5 fruit fly cellular contexts compared by ENCODE assay signal in the genomic region with DNA sequence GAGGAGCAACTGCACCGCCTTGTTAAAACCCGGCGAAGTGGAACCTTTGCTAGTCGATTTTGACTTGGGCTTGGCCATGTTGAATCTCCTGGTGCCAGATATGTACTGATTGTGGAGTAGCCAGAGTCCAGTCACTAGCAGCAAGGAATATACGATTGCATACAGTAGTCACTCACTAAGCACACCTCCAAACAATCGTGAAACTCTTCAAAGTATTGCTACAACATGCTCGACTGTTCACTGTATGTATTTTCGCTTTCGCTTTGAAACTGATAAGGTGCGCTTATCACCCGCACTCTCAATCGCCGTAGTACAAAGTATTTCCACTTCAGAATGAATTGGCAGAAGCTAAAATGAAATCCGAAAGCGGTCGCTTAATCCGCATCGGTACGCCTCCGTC.
TF ChIP-seq lines count a peak whose summit lies in the region.

No protein-coding gene starts in this region.

TF ChIP-seq in whole organism, adult, 20 proteins besides CTCF, POLR2A, EP300 and RAD21 (continued from another document):
- TF ChIP-seq CG33017 (tag; optimal IDR thresholded peaks at IDR 0.05; lab: Kevin White, UChicago): peak; percentile 88
- TF ChIP-seq cic (GFP tag; optimal IDR thresholded peaks at IDR 0.05; lab: Kevin White, UChicago): peak; percentile 98
- no peak for TF ChIP-seq cnc (optimal IDR thresholded peaks at IDR 0.05; lab: Kevin White, UChicago)

TF ChIP-seq in whole organism, embryonic, 481 proteins besides CTCF, POLR2A, EP300 and RAD21 (continued from another document and continues in another):
- no peak for TF ChIP-seq CG7963 (GFP tag; IDR thresholded peaks at IDR 0.05; lab: Robert Waterston, UW; ENCODE audit: partially characterized antibody)
- peak; percentile 38 for TF ChIP-seq Fer2 (tag; optimal IDR thresholded peaks at IDR 0.05; lab: Kevin White, UChicago)
- TF ChIP-seq MBD-R2 (GFP tag; IDR thresholded peaks at IDR 0.05; lab: Robert Waterston, UW): peak; percentile 59
- peak; percentile 32 for TF ChIP-seq CG6683 (GFP tag; optimal IDR thresholded peaks at IDR 0.05; lab: Kevin White, UChicago)
- TF ChIP-seq Jarid2 (GFP tag; optimal IDR thresholded peaks at IDR 0.05; lab: Kevin White, UChicago): peak; percentile 41
- TF ChIP-seq CG4730 (GFP tag; IDR thresholded peaks at IDR 0.05; lab: Robert Waterston, UW): peak; percentile 59; the same call in 1 of the 2 replicates
- TF ChIP-seq Stat92E (GFP tag; optimal IDR thresholded peaks at IDR 0.05; lab: Kevin White, UChicago): no peak
- no peak for TF ChIP-seq CG3726 (GFP tag; IDR thresholded peaks at IDR 0.05; lab: Robert Waterston, UW)
- TF ChIP-seq Abd-B (GFP tag; optimal IDR thresholded peaks at IDR 0.05; lab: Kevin White, UChicago): no peak
- TF ChIP-seq ttk (GFP tag; IDR thresholded peaks at IDR 0.05; lab: Robert Waterston, UW): peak; percentile 49; the same call in 1 of the 2 replicates
- TF ChIP-seq CG13424 (tag; optimal IDR thresholded peaks at IDR 0.05; lab: Kevin White, UChicago): peak; percentile 57
- peak; percentile 88 for TF ChIP-seq sens (GFP tag; lab: Kevin White, UChicago)
- TF ChIP-seq CG2199 (GFP tag; IDR thresholded peaks at IDR 0.05; lab: Robert Waterston, UW): no peak
- TF ChIP-seq CG6254 (GFP tag; optimal IDR thresholded peaks at IDR 0.05; lab: Kevin White, UChicago): peak; percentile 37
- peak; percentile 54 for TF ChIP-seq tap (tag; optimal IDR thresholded peaks at IDR 0.05; lab: Kevin White, UChicago)
- TF ChIP-seq CG10147 (GFP tag; optimal IDR thresholded peaks at IDR 0.05; lab: Kevin White, UChicago): no peak
- TF ChIP-seq CG7839 (tag; optimal IDR thresholded peaks at IDR 0.05; lab: Kevin White, UChicago): peak; percentile 73
- TF ChIP-seq CG8281 (tag; optimal IDR thresholded peaks at IDR 0.05; lab: Kevin White, UChicago): no peak
- TF ChIP-seq crp (GFP tag; optimal IDR thresholded peaks at IDR 0.05; lab: Kevin White, UChicago): no peak
- TF ChIP-seq CG16815 (GFP tag; optimal IDR thresholded peaks at IDR 0.05; lab: Kevin White, UChicago): no peak
- TF ChIP-seq CG14014 (GFP tag; IDR thresholded peaks at IDR 0.05; lab: Robert Waterston, UW): peak; percentile 80
- TF ChIP-seq Aef1 (GFP tag; IDR thresholded peaks at IDR 0.05; lab: Robert Waterston, UW): peak; percentile 68
- TF ChIP-seq CG32772 (GFP tag; IDR thresholded peaks at IDR 0.05; lab: Robert Waterston, UW): peak; percentile 24; the same call in 1 of the 2 replicates
- TF ChIP-seq HLH54F (GFP tag; optimal IDR thresholded peaks at IDR 0.05; lab: Kevin White, UChicago): peak; percentile 62
- TF ChIP-seq Vsx1 (GFP tag; optimal IDR thresholded peaks at IDR 0.05; lab: Kevin White, UChicago): peak; percentile 45
- peak; percentile 69 for TF ChIP-seq Ets65A (GFP tag; lab: Kevin White, UChicago)
- TF ChIP-seq Bdp1 (GFP tag; optimal IDR thresholded peaks at IDR 0.05; lab: Kevin White, UChicago): no peak
- TF ChIP-seq Kr (GFP tag; optimal IDR thresholded peaks at IDR 0.05; lab: Kevin White, UChicago): no peak
- no peak; the same call in 1 of the 2 replicates for TF ChIP-seq CG31441 (GFP tag; IDR thresholded peaks at IDR 0.05; lab: Robert Waterston, UW)
- peak; percentile 54 for TF ChIP-seq Drgx (GFP tag; IDR thresholded peaks at IDR 0.05; lab: Robert Waterston, UW)
- TF ChIP-seq disco-r (GFP tag; optimal IDR thresholded peaks at IDR 0.05; lab: Kevin White, UChicago): no peak

TF ChIP-seq in whole organism, prepupa, 60 proteins besides CTCF, POLR2A, EP300 and RAD21 (continued from another document and continues in another):
- TF ChIP-seq dac (GFP tag; optimal IDR thresholded peaks at IDR 0.05; lab: Kevin White, UChicago) (no peak), fd59A (GFP tag; optimal IDR thresholded peaks at IDR 0.05; lab: Kevin White, UChicago) (no peak), CG31627 (GFP tag; optimal IDR thresholded peaks at IDR 0.05; lab: Kevin White, UChicago) (peak; percentile 82), ss (GFP tag; optimal IDR thresholded peaks at IDR 0.05; lab: Kevin White, UChicago) (peak; percentile 64 to 82), Gug (GFP tag; IDR thresholded peaks at IDR 0.05; lab: Robert Waterston, UW) (0 out of 2 replicates have a peak, but pooled peaks have one; percentile 24), CG10669 (GFP tag; optimal IDR thresholded peaks at IDR 0.05; lab: Kevin White, UChicago) (peak; percentile 67), eg (GFP tag; IDR thresholded peaks at IDR 0.05; lab: Robert Waterston, UW) (peak; percentile 73; the same call in 2 of the 3 replicates), CG16779 (tag; optimal IDR thresholded peaks at IDR 0.05; lab: Kevin White, UChicago) (peak; percentile 86), cyc (GFP tag; optimal IDR thresholded peaks at IDR 0.05; lab: Kevin White, UChicago) (peak; percentile 83), Eip75B (GFP tag; optimal IDR thresholded peaks at IDR 0.05; lab: Kevin White, UChicago) (peak; percentile 84), vri (GFP tag; optimal IDR thresholded peaks at IDR 0.05; lab: Kevin White, UChicago) (peak; percentile 90), CG11902 (GFP tag; optimal IDR thresholded peaks at IDR 0.05; lab: Kevin White, UChicago) (peak; percentile 46), CG34406 (GFP tag; optimal IDR thresholded peaks at IDR 0.05; lab: Kevin White, UChicago) (peak; percentile 62), Ets21C (GFP tag; optimal IDR thresholded peaks at IDR 0.05; lab: Kevin White, UChicago) (peak; percentile 66), Hr4 (GFP tag; optimal IDR thresholded peaks at IDR 0.05; lab: Kevin White, UChicago) (peak; percentile 75), Smox (GFP tag; optimal IDR thresholded peaks at IDR 0.05; lab: Kevin White, UChicago) (no peak), topi (GFP tag; optimal IDR thresholded peaks at IDR 0.05; lab: Kevin White, UChicago) (peak; percentile 81), Ets96B (tag; optimal IDR thresholded peaks at IDR 0.05; lab: Kevin White, UChicago) (peak; percentile 41), CG7368 (GFP tag; optimal IDR thresholded peaks at IDR 0.05; lab: Kevin White, UChicago) (peak; percentile 78), CG11762 (GFP tag; optimal IDR thresholded peaks at IDR 0.05; lab: Kevin White, UChicago; ENCODE audit: insufficient read depth) (peak; percentile 62), spab (GFP tag; optimal IDR thresholded peaks at IDR 0.05; lab: Kevin White, UChicago) (peak; percentile 46), pdm3 (GFP tag; optimal IDR thresholded peaks at IDR 0.05; lab: Kevin White, UChicago) (peak; percentile 80), esn (GFP tag; optimal IDR thresholded peaks at IDR 0.05; lab: Kevin White, UChicago) (peak; percentile 88), CG3919 (GFP tag; optimal IDR thresholded peaks at IDR 0.05; lab: Kevin White, UChicago) (peak; percentile 86), CG15336 (GFP tag; IDR thresholded peaks at IDR 0.05; lab: Robert Waterston, UW) (peak; percentile 70), Sox14 (GFP tag; optimal IDR thresholded peaks at IDR 0.05; lab: Kevin White, UChicago) (peak; percentile 87), CG6276 (GFP tag; optimal IDR thresholded peaks at IDR 0.05; lab: Kevin White, UChicago) (no peak), CG6163 (GFP tag; IDR thresholded peaks at IDR 0.05; lab: Robert Waterston, UW) (peak; percentile 73), CG10631 (GFP tag; optimal IDR thresholded peaks at IDR 0.05; lab: Kevin White, UChicago) (peak; percentile 52), CG9139 (GFP tag; optimal IDR thresholded peaks at IDR 0.05; lab: Kevin White, UChicago) (peak; percentile 58), lz (GFP tag; optimal IDR thresholded peaks at IDR 0.05; lab: Kevin White, UChicago) (peak; percentile 73)

TF ChIP-seq in whole organism, pupa, 21 proteins besides CTCF, POLR2A, EP300 and RAD21 (continued from another document):
- TF ChIP-seq CG32121 (GFP tag; IDR thresholded peaks at IDR 0.05; lab: Robert Waterston, UW): peak; percentile 49

TF ChIP-seq in whole organism, wandering third instar larva, 38 proteins besides CTCF, POLR2A, EP300 and RAD21 (continued from another document):
- TF ChIP-seq br (GFP tag; optimal IDR thresholded peaks at IDR 0.05; lab: Kevin White, UChicago) (peak; percentile 92), OdsH (GFP tag; optimal IDR thresholded peaks at IDR 0.05; lab: Kevin White, UChicago) (peak; percentile 91), HLH106 (tag; optimal IDR thresholded peaks at IDR 0.05; lab: Kevin White, UChicago) (peak; percentile 79), CG9705 (GFP tag; optimal IDR thresholded peaks at IDR 0.05; lab: Kevin White, UChicago) (peak; percentile 58), Mio (GFP tag; optimal IDR thresholded peaks at IDR 0.05; lab: Kevin White, UChicago) (peak; percentile 66), Hr83 (GFP tag; optimal IDR thresholded peaks at IDR 0.05; lab: Kevin White, UChicago; ENCODE audit: poor library complexity, severe bottlenecking) (peak; percentile 98), Dfd (GFP tag; optimal IDR thresholded peaks at IDR 0.05; lab: Kevin White, UChicago) (no peak), woc (GFP tag; optimal IDR thresholded peaks at IDR 0.05; lab: Kevin White, UChicago) (peak; percentile 84), dmrt93B (GFP tag; optimal IDR thresholded peaks at IDR 0.05; lab: Kevin White, UChicago) (peak; percentile 55)
